Worm (Caenorhabditis elegans): ENCODE data around the gene Y62H9A.9.

DNA sequence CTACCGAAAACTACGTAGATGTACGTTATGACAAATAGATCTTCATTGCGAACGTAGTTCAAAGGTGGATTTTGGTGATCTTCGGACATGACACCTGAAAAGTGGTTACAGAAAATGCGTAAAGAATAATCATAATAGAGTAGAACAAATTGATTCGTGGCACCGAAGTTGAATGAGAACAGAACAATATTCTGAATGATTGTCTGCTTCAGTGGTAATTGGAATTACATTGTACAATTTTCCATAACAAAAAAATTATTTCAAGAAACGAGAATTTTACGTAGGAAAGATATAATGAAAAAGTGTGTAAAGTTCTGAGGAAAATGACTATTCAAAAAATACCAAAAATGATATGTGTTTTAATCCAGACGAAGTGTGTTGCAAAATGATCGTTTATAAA lies 4.7 kb upstream of the Y62H9A.9 start, which contains the start of gene Y62H9A.10:
- TF ChIP-seq hlh-6 (tag; optimal IDR thresholded peaks at IDR 0.05) = no peak
- TF ChIP-seq ahr-1 (tag; optimal IDR thresholded peaks at IDR 0.05) = no peak
- TF ChIP-seq hlh-13 (GFP tag; optimal IDR thresholded peaks at IDR 0.05) = no peak
- no peak for TF ChIP-seq nhr-11 (tag; optimal IDR thresholded peaks at IDR 0.05)
- no peak for TF ChIP-seq sox-2 (GFP tag; IDR thresholded peaks at IDR 0.05)
- no peak for TF ChIP-seq ztf-16 (tag; optimal IDR thresholded peaks at IDR 0.05)
- no peak for TF ChIP-seq dmd-4 (tag; optimal IDR thresholded peaks at IDR 0.05; ENCODE audit: borderline replicate concordance)
